Fruit fly (Drosophila melanogaster) Kc167 (cell line): Measurements from ENCODE around the gene CG31915.

Experiments used
- Myc ChIP-seq: fragments of >200 bp; optimal IDR thresholded peaks from 2 replicates; lab custom pipeline; 2017; ENCODE audit warnings: missing external identifiers
- Sin3A ChIP-seq: fragments of >200 bp; optimal IDR thresholded peaks from 2 replicates; lab custom pipeline; 2018; ENCODE audit warnings: missing external identifiers
- h ChIP-seq: fragments of >200 bp; optimal IDR thresholded peaks from 3 replicates; lab custom pipeline; 2018; ENCODE audit warnings: missing external identifiers
- insv ChIP-seq: fragments of >200 bp; optimal IDR thresholded peaks from 3 replicates; lab custom pipeline; 2018; ENCODE audit warnings: missing external identifiers
- psq ChIP-seq: fragments of >200 bp; optimal IDR thresholded peaks from 2 replicates; lab custom pipeline; 2017; ENCODE audit warnings: missing external identifiers
- ttk ChIP-seq: sonication (Bioruptor generic); optimal IDR thresholded peaks from 2 replicates; lab custom pipeline; 2017; ENCODE audit warnings: missing external identifiers

Gene CG31915

DNA sequence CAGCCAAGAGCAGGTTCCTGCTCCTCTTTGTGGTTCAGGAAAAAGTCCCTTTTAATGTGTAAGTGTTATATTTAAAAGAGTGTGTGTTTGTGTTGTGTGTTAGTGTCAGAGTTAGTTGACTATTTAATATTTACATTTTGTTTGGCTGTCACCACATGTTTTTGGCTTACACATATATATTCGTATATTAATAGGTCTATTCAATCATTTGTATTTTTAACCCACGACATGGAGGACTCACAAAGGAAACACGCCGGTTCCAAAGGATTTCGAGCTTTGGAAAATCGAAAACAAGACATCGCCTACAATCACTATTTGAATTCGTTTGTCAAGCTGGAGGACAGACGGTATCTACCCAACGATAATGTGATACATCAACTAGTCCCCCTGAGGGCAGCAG, 25.8 kb downstream of the CG31915 start, which contains the start of the genes CG14013 and CG14017:
Gene CG14013, minus strand, starts transcription at position 101 of the 400 bp plus-strand sequence.
Gene CG14017, plus strand, starts transcription at position 148 of the 400 bp plus-strand sequence.
- TF ChIP-seq Myc (lab: Kevin White, UChicago) (no peak), ttk (lab: Kevin White, UChicago) (no peak), insv (lab: Kevin White, UChicago) (no peak), h (no peak), Sin3A (no peak), psq (no peak)

DNA sequence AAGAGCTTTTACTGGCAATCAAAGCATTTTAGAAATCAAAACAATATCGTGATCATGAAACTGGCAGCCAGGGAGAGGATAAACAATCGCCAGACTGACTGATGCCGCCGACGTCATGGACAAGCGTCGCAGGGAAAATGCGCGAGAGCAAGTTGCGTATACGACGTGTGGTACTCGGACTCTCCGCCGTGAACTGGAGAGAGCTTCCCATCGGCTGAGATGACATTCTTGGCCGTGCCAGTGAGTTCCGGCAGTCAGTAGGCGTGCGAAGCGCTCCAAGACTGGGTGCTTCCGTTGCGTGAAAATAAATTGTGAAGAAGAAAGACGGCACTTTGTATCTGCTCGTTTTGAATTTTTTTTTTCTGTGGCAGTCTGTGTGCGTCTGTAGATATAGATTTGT, 26.9 kb downstream of the CG31915 start, which contains the start of gene GluRIIA:
Gene GluRIIA, plus strand, starts transcription at position 255 of the 400 bp plus-strand sequence.
- TF ChIP-seq insv (lab: Kevin White, UChicago) (no peak), psq (no peak)

DNA sequence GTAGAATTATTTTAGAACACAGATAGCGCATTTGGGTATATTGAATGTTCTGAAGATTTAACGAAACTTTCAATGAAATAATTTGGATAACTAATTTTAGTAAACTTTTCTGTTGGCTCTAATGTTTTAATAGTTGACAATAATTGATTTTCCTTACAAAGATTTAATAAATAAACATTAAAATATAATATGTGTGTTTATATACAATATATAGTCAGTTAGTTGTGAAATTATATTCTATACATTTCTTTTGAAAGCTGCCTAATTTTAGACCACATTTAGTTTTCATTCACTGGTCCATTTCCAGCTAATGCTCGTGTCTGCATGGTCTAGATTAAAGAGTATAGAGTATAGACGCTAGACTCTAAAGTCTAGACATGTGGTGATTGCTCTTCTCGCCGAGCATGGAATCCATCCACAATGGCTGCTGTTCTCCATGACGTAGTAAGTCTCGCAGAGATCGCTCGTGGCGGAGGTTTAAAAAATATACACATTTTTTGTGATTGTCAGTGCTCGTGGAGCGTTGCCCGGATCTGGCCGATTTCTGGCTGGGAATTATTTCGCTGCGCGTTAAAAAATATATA, 31.0 kb downstream of the CG31915 start, which contains the start of gene GluRIIB:
Gene GluRIIB, plus strand, starts transcription at position 534 of the 584 bp plus-strand sequence.
- no peak for TF ChIP-seq insv (lab: Kevin White, UChicago)
- TF ChIP-seq h, result no peak
- TF ChIP-seq Myc (lab: Kevin White, UChicago), result no peak
- no peak for TF ChIP-seq ttk (lab: Kevin White, UChicago)
- no peak for TF ChIP-seq psq

DNA sequence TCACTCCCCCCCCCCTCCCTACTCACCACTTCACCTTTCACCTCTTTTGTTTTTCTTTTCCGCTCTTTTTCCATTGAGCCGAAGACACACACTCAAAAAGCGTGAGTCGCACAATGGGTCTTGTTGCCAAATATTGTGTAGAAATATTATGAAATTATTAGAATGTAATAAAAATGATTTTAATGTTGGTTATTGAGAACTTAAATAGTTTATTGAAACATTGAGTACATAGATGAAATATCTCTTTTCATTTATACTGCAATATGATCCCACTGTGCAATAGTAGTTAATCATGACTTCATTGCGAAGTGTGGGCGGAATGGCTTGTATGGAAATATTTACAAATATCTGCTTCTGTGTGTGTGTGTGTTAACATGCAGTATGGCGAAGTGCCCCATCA, 39.2 kb downstream of the CG31915 start:
- TF ChIP-seq Sin3A (no peak), Myc (lab: Kevin White, UChicago) (no peak), psq (no peak), insv (lab: Kevin White, UChicago) (no peak), ttk (lab: Kevin White, UChicago) (no peak), h (no peak)

DNA sequence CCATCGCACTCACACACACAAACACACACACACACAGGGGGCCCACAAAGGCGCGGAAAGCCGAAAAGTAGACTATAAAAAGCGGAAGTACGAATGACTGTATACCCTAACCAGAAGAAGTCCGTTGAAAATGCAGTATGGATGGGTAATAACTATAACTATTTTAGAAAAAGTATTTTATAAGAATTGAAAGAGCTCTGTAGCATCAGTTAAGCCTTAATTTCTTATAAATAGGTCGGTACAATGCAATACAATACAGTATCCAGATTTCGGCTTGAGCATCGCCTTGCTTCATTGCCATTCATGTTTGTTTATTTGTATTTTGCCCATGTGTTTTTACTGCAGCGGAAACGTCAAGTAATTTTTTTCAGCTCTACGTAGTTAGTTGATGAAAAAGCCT, 41.6 kb downstream of the CG31915 start:
- TF ChIP-seq ttk (lab: Kevin White, UChicago) (no peak), insv (lab: Kevin White, UChicago) (no peak), Myc (lab: Kevin White, UChicago) (no peak), psq (no peak), h (no peak), Sin3A (no peak)
